Worm (Caenorhabditis elegans): ENCODE measurements around the gene C04E7.5.

The C04E7.5 gene

DNA sequence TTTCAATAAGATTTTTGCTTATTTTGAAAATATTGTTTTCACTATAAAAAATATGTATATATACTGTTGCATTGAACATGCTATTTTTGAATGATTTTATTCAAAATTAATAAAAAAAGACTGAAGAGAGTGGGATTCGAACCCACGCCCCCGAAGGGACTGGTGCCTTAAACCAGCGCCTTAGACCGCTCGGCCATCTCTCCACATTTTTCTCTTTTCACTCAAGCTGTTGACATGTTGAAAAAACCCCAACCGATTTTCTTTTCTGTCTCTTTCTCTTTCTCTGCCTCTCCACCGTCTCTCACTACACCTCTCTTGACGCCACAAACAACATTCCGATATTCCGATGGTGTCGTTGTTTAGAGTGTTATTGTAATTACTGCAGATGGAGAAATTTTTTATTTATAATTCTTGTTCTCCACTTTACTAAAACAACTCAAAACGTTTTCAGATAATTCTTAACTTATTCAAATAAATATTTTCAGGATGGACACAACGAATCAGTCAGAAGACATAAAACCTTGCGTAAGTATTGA is 7.4 kb upstream of the C04E7.5 start, which contains the start of gene sor-3 (continued):
- TF ChIP-seq ceh-82 (tag; optimal IDR thresholded peaks at IDR 0.05) (peak; percentile 81 to 89 (median 85)), lin-14 (GFP tag; optimal IDR thresholded peaks at IDR 0.05) (peak; percentile 87), vab-15 (tag; optimal IDR thresholded peaks at IDR 0.05) (peak; percentile 18), alr-1 (tag; optimal IDR thresholded peaks at IDR 0.05; ENCODE audit: borderline replicate concordance) (no peak), ceh-63 (GFP tag; optimal IDR thresholded peaks at IDR 0.05) (no peak), dpl-1 (GFP tag; optimal IDR thresholded peaks at IDR 0.05) (peak; percentile 30 to 47 (median 36)), aha-1 (tag; optimal IDR thresholded peaks at IDR 0.05) (no peak), nhr-84 (tag; optimal IDR thresholded peaks at IDR 0.05) (no peak), isw-1 (GFP tag; IDR thresholded peaks at IDR 0.05) (peak; percentile 66), snu-23 (GFP tag; optimal IDR thresholded peaks at IDR 0.05) (peak; percentile 96), ztf-4 (tag; optimal IDR thresholded peaks at IDR 0.05) (peak; percentile 16), tlp-1 (tag; optimal IDR thresholded peaks at IDR 0.05) (no peak), pag-3 (tag; optimal IDR thresholded peaks at IDR 0.05; ENCODE audit: borderline replicate concordance, insufficient read depth) (no peak), nhr-47 (tag; optimal IDR thresholded peaks at IDR 0.05) (peak; percentile 93), pax-3 (tag; optimal IDR thresholded peaks at IDR 0.05) (peak; percentile 43), efl-3 (GFP tag; optimal IDR thresholded peaks at IDR 0.05) (no peak), C16A3.4 (tag; optimal IDR thresholded peaks at IDR 0.05) (peak; percentile 88), unc-98 (GFP tag; IDR thresholded peaks at IDR 0.05) (no peak), fkh-10 (GFP tag; optimal IDR thresholded peaks at IDR 0.05) (peak; percentile 56), grh-1 (GFP tag; IDR thresholded peaks at IDR 0.05) (0 out of 2 replicates have a peak, but pooled peaks have one; percentile 19), hpl-2 (GFP tag; optimal IDR thresholded peaks at IDR 0.05) (peak; percentile 85), zip-4 (GFP tag; optimal IDR thresholded peaks at IDR 0.05) (no peak), nhr-76 (tag; optimal IDR thresholded peaks at IDR 0.05) (no peak), nhr-12 (tag; optimal IDR thresholded peaks at IDR 0.05) (no peak), mab-9 (GFP tag; IDR thresholded peaks at IDR 0.05) (peak; percentile 68; the same call in 1 of the 2 replicates), swsn-7 (tag; optimal IDR thresholded peaks at IDR 0.05) (peak; percentile 91), egl-27 (tag; optimal IDR thresholded peaks at IDR 0.05) (no peak), nhr-19 (GFP tag; conservative IDR thresholded peaks at IDR 0.05) (peak; percentile 82), unc-130 (tag; optimal IDR thresholded peaks at IDR 0.05) (peak; percentile 49), ztf-11 (tag; optimal IDR thresholded peaks at IDR 0.05) (peak in 1 of 2 experiments; percentile 47), aly-2 (tag; optimal IDR thresholded peaks at IDR 0.05) (peak; percentile 81), mep-1 (tag; optimal IDR thresholded peaks at IDR 0.05) (peak; percentile 86), nhr-11 (tag; optimal IDR thresholded peaks at IDR 0.05) (peak; percentile 51), zag-1 (tag; optimal IDR thresholded peaks at IDR 0.05) (peak; percentile 24), lin-35 (GFP tag; optimal IDR thresholded peaks at IDR 0.05) (peak; percentile 59 to 83)

DNA sequence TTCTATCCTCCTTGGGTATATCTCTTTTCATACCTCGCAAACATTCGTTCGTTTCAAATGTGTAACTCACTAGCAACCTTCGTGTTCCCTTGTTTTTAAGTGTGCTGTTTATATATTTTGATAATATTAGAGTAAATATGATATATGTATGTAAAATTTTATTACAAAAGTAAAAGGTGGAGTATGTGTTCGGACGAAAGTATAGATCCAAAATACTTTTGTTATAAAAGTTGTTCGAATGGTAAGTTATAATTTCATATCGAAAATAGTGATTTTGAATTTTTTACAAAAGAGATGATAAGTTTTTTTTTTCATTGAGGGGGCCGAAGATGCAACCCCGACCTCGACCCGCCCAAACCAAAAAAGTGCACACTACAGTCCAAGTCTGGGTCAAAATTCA is 2.8 kb upstream of the C04E7.5 start, which contains the start of gene C04E7.1:
TSS of gene C04E7.1 (plus strand) at position 301 of the 400 bp plus-strand sequence.
- no peak for TF ChIP-seq ztf-4 (tag; optimal IDR thresholded peaks at IDR 0.05)
- TF ChIP-seq unc-130 (tag; optimal IDR thresholded peaks at IDR 0.05): no peak
- no peak for TF ChIP-seq nhr-11 (tag; optimal IDR thresholded peaks at IDR 0.05)
- no peak for TF ChIP-seq nhr-77 (tag; optimal IDR thresholded peaks at IDR 0.05)
- TF ChIP-seq efl-1 (optimal IDR thresholded peaks at IDR 0.05): no peak
- peak in 1 of 2 experiments; percentile 42 for TF ChIP-seq efl-1 (GFP tag; optimal IDR thresholded peaks at IDR 0.05 in 1 of 2)
- no peak for TF ChIP-seq grh-1 (GFP tag; IDR thresholded peaks at IDR 0.05)

- TF ChIP-seq mab-9 (GFP tag; IDR thresholded peaks at IDR 0.05): no peak
- peak; percentile 25 for TF ChIP-seq skn-1 (tag; optimal IDR thresholded peaks at IDR 0.05)
- TF ChIP-seq pqm-1 (tag; optimal IDR thresholded peaks at IDR 0.05): no peak
- TF ChIP-seq isw-1 (GFP tag; IDR thresholded peaks at IDR 0.05): no peak
- TF ChIP-seq unc-86 (tag; optimal IDR thresholded peaks at IDR 0.05): no peak
- no peak for TF ChIP-seq unc-130 (tag; optimal IDR thresholded peaks at IDR 0.05)
- TF ChIP-seq swsn-7 (tag; optimal IDR thresholded peaks at IDR 0.05): no peak
- TF ChIP-seq ceh-8 (GFP tag; optimal IDR thresholded peaks at IDR 0.05): no peak
- peak; percentile 10 for TF ChIP-seq mep-1 (tag; optimal IDR thresholded peaks at IDR 0.05)
- no peak for TF ChIP-seq snu-23 (GFP tag; optimal IDR thresholded peaks at IDR 0.05)
- peak in 1 of 2 experiments; percentile 18 for TF ChIP-seq efl-1 (optimal IDR thresholded peaks at IDR 0.05)
- peak in 1 of 2 experiments; percentile 42 for TF ChIP-seq efl-1 (GFP tag; optimal IDR thresholded peaks at IDR 0.05 in 1 of 2)
- no peak for TF ChIP-seq lir-3 (tag; optimal IDR thresholded peaks at IDR 0.05; ENCODE audit: poor library complexity)
- TF ChIP-seq ceh-63 (GFP tag; optimal IDR thresholded peaks at IDR 0.05): no peak
These were observed 9.3 kb downstream of the C04E7.5 start for ce11 chrX:369923-370322.

All from whole organism, L1 larva.